Fruit fly (Drosophila melanogaster) whole organism, embryonic: ENCODE data around the gene CG13454.
A peak's percentile ranks its signal among the peaks of the same experiment; 100 is the strongest.

Experiments used
- Awh ChIP-seq: fragments of 200-800 bp; sonication (Bioruptor generic); IDR thresholded peaks from 2 replicates; pipeline ENCODE4, ENCODE4 v1.3.6; 2022; ENCODE audit warnings: missing biosample characterization, missing genetic modification characterization
- BtbVII ChIP-seq: fragments of 200-800 bp; sonication (Bioruptor generic); optimal IDR thresholded peaks from 3 replicates; lab custom pipeline; 2017; ENCODE audit warnings: missing biosample characterization, mild to moderate bottlenecking, missing genetic modification characterization
- CG1024 ChIP-seq: fragments of 200-800 bp; sonication (Bioruptor generic); IDR thresholded peaks from 2 replicates; pipeline ENCODE4 v1.3.6; 2022; ENCODE audit warnings: missing biosample characterization, missing genetic modification characterization
- CG10654 ChIP-seq: fragments of 200-800 bp; sonication (Bioruptor generic); optimal IDR thresholded peaks from 2 replicates; lab custom pipeline; 2016; ENCODE audit warnings: missing biosample characterization, missing genetic modification characterization
- CG11398 ChIP-seq: fragments of 200-800 bp; sonication (Bioruptor generic); optimal IDR thresholded peaks from 2 replicates; lab custom pipeline; 2016; ENCODE audit warnings: missing biosample characterization, missing genetic modification characterization
- CG11504 ChIP-seq: fragments of 200-800 bp; sonication (Bioruptor generic); optimal IDR thresholded peaks from 3 replicates; lab custom pipeline; 2019; ENCODE audit warnings: missing biosample characterization, mild to moderate bottlenecking, missing genetic modification characterization, moderate library complexity
- CG11695 ChIP-seq: fragments of 200-800 bp; sonication (Bioruptor generic); IDR thresholded peaks from 3 replicates; pipeline ENCODE4 v1.3.6; 2022; ENCODE audit warnings: missing biosample characterization, missing genetic modification characterization
- CG12071 ChIP-seq: fragments of 200-800 bp; sonication (Bioruptor generic); optimal IDR thresholded peaks from 3 replicates; lab custom pipeline; 2018; ENCODE audit warnings: missing biosample characterization, mild to moderate bottlenecking, missing genetic modification characterization
- CG13624 ChIP-seq: fragments of 200-800 bp; sonication (Bioruptor generic); optimal IDR thresholded peaks from 2 replicates; lab custom pipeline; 2016; ENCODE audit warnings: missing biosample characterization, missing genetic modification characterization
- CG13775 ChIP-seq: fragments of 200-800 bp; sonication (Bioruptor generic); optimal IDR thresholded peaks from 3 replicates; lab custom pipeline; 2017; ENCODE audit warnings: missing biosample characterization, mild to moderate bottlenecking, missing genetic modification characterization
- CG14050 ChIP-seq: fragments of 200-800 bp; sonication (Bioruptor generic); IDR thresholded peaks from 3 replicates; pipeline ENCODE4 v1.3.6; 2022; ENCODE audit warnings: missing biosample characterization, missing genetic modification characterization
- CG14710 ChIP-seq: fragments of 200-800 bp; sonication (Bioruptor generic); optimal IDR thresholded peaks from 3 replicates; lab custom pipeline; 2019; ENCODE audit warnings: missing biosample characterization, mild to moderate bottlenecking, missing genetic modification characterization, moderate library complexity
- CG15479 ChIP-seq: fragments of 200-800 bp; sonication (Bioruptor generic); optimal IDR thresholded peaks from 3 replicates; lab custom pipeline; 2019; ENCODE audit warnings: missing biosample characterization, mild to moderate bottlenecking, missing genetic modification characterization, moderate library complexity
- CG1602 ChIP-seq: fragments of 200-800 bp; sonication (Bioruptor generic); optimal IDR thresholded peaks from 3 replicates; lab custom pipeline; 2016; ENCODE audit warnings: missing biosample characterization, missing genetic modification characterization
- CG18011 ChIP-seq: fragments of 200-800 bp; sonication (Bioruptor generic); optimal IDR thresholded peaks from 2 replicates; lab custom pipeline; 2017; ENCODE audit warnings: missing biosample characterization, missing genetic modification characterization, mild to moderate bottlenecking, moderate library complexity, missing genotype
- CG18262 ChIP-seq: fragments of 200-800 bp; optimal IDR thresholded peaks from 3 replicates; lab custom pipeline; 2019; ENCODE audit warnings: missing biosample characterization, mild to moderate bottlenecking, missing genetic modification characterization, moderate library complexity
- CG18476 ChIP-seq: fragments of 200-800 bp; sonication (Bioruptor generic); optimal IDR thresholded peaks from 2 replicates; lab custom pipeline; 2016; ENCODE audit warnings: missing biosample characterization, mild to moderate bottlenecking, missing genetic modification characterization
- CG2202 ChIP-seq: fragments of 200-800 bp; sonication (Bioruptor generic); optimal IDR thresholded peaks from 2 replicates; lab custom pipeline; 2018; ENCODE audit warnings: missing biosample characterization, mild to moderate bottlenecking, missing genetic modification characterization
- CG32772 ChIP-seq: fragments of 200-800 bp; sonication (Bioruptor generic); IDR thresholded peaks from 2 replicates; pipeline ENCODE4 v1.3.6; 2022; ENCODE audit warnings: missing biosample characterization, missing genetic modification characterization
- CG4328 ChIP-seq: fragments of 200-800 bp; sonication (Bioruptor generic); optimal IDR thresholded peaks from 3 replicates; lab custom pipeline; 2017; ENCODE audit warnings: missing biosample characterization, missing genetic modification reagents, missing genetic modification characterization
- CG6689 ChIP-seq: fragments of 200-800 bp; sonication (Bioruptor generic); IDR thresholded peaks from 2 replicates; pipeline ENCODE4 v1.3.6; 2022; ENCODE audit warnings: missing biosample characterization, missing genetic modification characterization
- CG7928 ChIP-seq: fragments of 200-800 bp; sonication (Bioruptor generic); optimal IDR thresholded peaks from 2 replicates; lab custom pipeline; 2017; ENCODE audit warnings: missing biosample characterization, mild to moderate bottlenecking, missing genetic modification characterization
- CG7987 ChIP-seq: fragments of 200-800 bp; sonication (Bioruptor generic); optimal IDR thresholded peaks from 2 replicates; lab custom pipeline; 2018; ENCODE audit warnings: missing biosample characterization, mild to moderate bottlenecking, missing genetic modification characterization, moderate library complexity
- CG8924 ChIP-seq: fragments of 200-800 bp; optimal IDR thresholded peaks from 3 replicates; lab custom pipeline; 2019; ENCODE audit warnings: missing biosample characterization, mild to moderate bottlenecking, missing genetic modification characterization, moderate library complexity
- Dad ChIP-seq: fragments of 200-800 bp; sonication (Bioruptor generic); optimal IDR thresholded peaks from 3 replicates; lab custom pipeline; 2016; ENCODE audit warnings: missing biosample characterization, missing genetic modification characterization
- Deaf1 ChIP-seq: fragments of 200-800 bp; optimal IDR thresholded peaks from 3 replicates; lab custom pipeline; 2019; ENCODE audit warnings: missing biosample characterization, mild to moderate bottlenecking, missing genetic modification characterization, moderate library complexity
- H15 ChIP-seq: fragments of 200-800 bp; sonication (Bioruptor generic); IDR thresholded peaks from 3 replicates; pipeline ENCODE4 v1.3.6; 2022; ENCODE audit warnings: missing biosample characterization, missing genetic modification characterization
- Nf-YA ChIP-seq: fragments of 200-800 bp; sonication (Bioruptor generic); IDR thresholded peaks from 2 replicates; pipeline ENCODE4 v1.3.6; 2022; ENCODE audit warnings: missing biosample characterization, missing genetic modification characterization
- PHDP ChIP-seq: fragments of 200-800 bp; sonication (Bioruptor generic); optimal IDR thresholded peaks from 3 replicates; lab custom pipeline; 2018; ENCODE audit warnings: missing biosample characterization, mild to moderate bottlenecking, missing genetic modification characterization, moderate library complexity
- bcd ChIP-seq: fragments of 200-800 bp; sonication (Bioruptor generic); optimal IDR thresholded peaks from 2 replicates; lab custom pipeline; 2017; ENCODE audit warnings: missing biosample characterization, mild to moderate bottlenecking, missing genetic modification characterization
- cad ChIP-seq: fragments of >200 bp; optimal IDR thresholded peaks from 2 replicates; lab custom pipeline; 2017; ENCODE audit warnings: missing biosample characterization, missing genetic modification characterization
- cg ChIP-seq: fragments of 200-800 bp; sonication (Bioruptor generic); optimal IDR thresholded peaks from 3 replicates; lab custom pipeline; 2019; ENCODE audit warnings: missing biosample characterization, mild to moderate bottlenecking, missing genetic modification characterization, moderate library complexity
- chinmo ChIP-seq: fragments of 200-800 bp; sonication (Bioruptor generic); IDR thresholded peaks from 4 replicates; pipeline ENCODE4 v1.3.6; 2022; ENCODE audit warnings: missing biosample characterization, missing genetic modification characterization; ENCODE audit not compliant: partially characterized antibody
- crp ChIP-seq, 2 experiments: fragments of 200-800 bp; sonication (Bioruptor generic); optimal IDR thresholded peaks; 2 replicates in 1 of 2; 3 replicates in 1 of 2; lab custom pipeline; 2017; ENCODE audit warnings: missing biosample characterization in 2 of 2, missing genetic modification characterization in 2 of 2, mild to moderate bottlenecking in 1 of 2, moderate library complexity in 1 of 2
- dan ChIP-seq: fragments of 200-800 bp; sonication (Bioruptor generic); IDR thresholded peaks from 2 replicates; pipeline ENCODE4 v1.3.6; 2022; ENCODE audit warnings: missing biosample characterization, missing genetic modification characterization
- dpn ChIP-seq, 2 experiments: fragments of 200-800 bp; sonication (Bioruptor generic); optimal IDR thresholded peaks; 3 replicates each; lab custom pipeline; 2016; ENCODE audit warnings: missing biosample characterization in 2 of 2, missing genetic modification characterization in 2 of 2
- grau ChIP-seq: fragments of 200-800 bp; optimal IDR thresholded peaks from 3 replicates; lab custom pipeline; 2019; ENCODE audit warnings: missing biosample characterization, mild to moderate bottlenecking, missing genetic modification characterization, moderate library complexity
- her ChIP-seq: fragments of 200-800 bp; sonication (Bioruptor generic); optimal IDR thresholded peaks from 2 replicates; lab custom pipeline; 2016; ENCODE audit warnings: missing biosample characterization, missing genetic modification characterization
- knrl ChIP-seq: fragments of 200-800 bp; sonication (Bioruptor generic); IDR thresholded peaks from 3 replicates; pipeline ENCODE4 v1.3.6; 2022; ENCODE audit warnings: missing biosample characterization, missing genetic modification characterization; ENCODE audit not compliant: partially characterized antibody
- onecut ChIP-seq: fragments of 200-800 bp; sonication (Bioruptor generic); IDR thresholded peaks from 2 replicates; pipeline ENCODE4 v1.3.6; 2022; ENCODE audit warnings: missing biosample characterization, missing genetic modification characterization
- pfk ChIP-seq: fragments of 200-800 bp; sonication (Bioruptor generic); optimal IDR thresholded peaks from 2 replicates; lab custom pipeline; 2018; ENCODE audit warnings: missing biosample characterization, mild to moderate bottlenecking, missing genetic modification characterization, moderate library complexity
- rib ChIP-seq: fragments of 200-800 bp; sonication (Bioruptor generic); IDR thresholded peaks from 2 replicates; pipeline ENCODE4 v1.3.6; 2022; ENCODE audit warnings: missing biosample characterization, missing genetic modification characterization
- schlank ChIP-seq: fragments of 200-800 bp; sonication (Bioruptor generic); optimal IDR thresholded peaks from 2 replicates; lab custom pipeline; 2018; ENCODE audit warnings: missing biosample characterization, mild to moderate bottlenecking, missing genetic modification characterization
- slbo ChIP-seq: fragments of 200-800 bp; sonication (Bioruptor generic); IDR thresholded peaks from 2 replicates; pipeline ENCODE4 v1.3.6; 2022; ENCODE audit warnings: missing biosample characterization, missing genetic modification characterization
- ssp ChIP-seq: fragments of 200-800 bp; sonication (Bioruptor generic); IDR thresholded peaks from 2 replicates; pipeline ENCODE4 v1.3.6; 2022; ENCODE audit warnings: missing biosample characterization, missing genetic modification characterization
- tgo ChIP-seq: fragments of 200-800 bp; sonication (Bioruptor generic); IDR thresholded peaks from 3 replicates; pipeline ENCODE4 v1.3.6; 2022; ENCODE audit warnings: missing biosample characterization, missing genetic modification characterization
- twi ChIP-seq: fragments of 200-800 bp; optimal IDR thresholded peaks from 2 replicates; lab custom pipeline; 2019; ENCODE audit warnings: missing biosample characterization, mild to moderate bottlenecking, missing genetic modification characterization, moderate library complexity
- vvl ChIP-seq: fragments of 200-800 bp; sonication (Bioruptor generic); IDR thresholded peaks from 2 replicates; pipeline ENCODE4 v1.3.6; 2022; ENCODE audit warnings: missing biosample characterization, missing genetic modification characterization
- zen2 ChIP-seq: fragments of 200-800 bp; sonication (Bioruptor generic); IDR thresholded peaks from 3 replicates; pipeline ENCODE4 v1.3.6; 2022; ENCODE audit warnings: missing biosample characterization, missing genetic modification characterization; ENCODE audit not compliant: partially characterized antibody
- zfh1 ChIP-seq: fragments of 200-800 bp; sonication (Bioruptor generic); IDR thresholded peaks from 3 replicates; pipeline ENCODE4 v1.3.6; 2022; ENCODE audit warnings: missing biosample characterization, missing genetic modification characterization

CG13454 gene

DNA sequence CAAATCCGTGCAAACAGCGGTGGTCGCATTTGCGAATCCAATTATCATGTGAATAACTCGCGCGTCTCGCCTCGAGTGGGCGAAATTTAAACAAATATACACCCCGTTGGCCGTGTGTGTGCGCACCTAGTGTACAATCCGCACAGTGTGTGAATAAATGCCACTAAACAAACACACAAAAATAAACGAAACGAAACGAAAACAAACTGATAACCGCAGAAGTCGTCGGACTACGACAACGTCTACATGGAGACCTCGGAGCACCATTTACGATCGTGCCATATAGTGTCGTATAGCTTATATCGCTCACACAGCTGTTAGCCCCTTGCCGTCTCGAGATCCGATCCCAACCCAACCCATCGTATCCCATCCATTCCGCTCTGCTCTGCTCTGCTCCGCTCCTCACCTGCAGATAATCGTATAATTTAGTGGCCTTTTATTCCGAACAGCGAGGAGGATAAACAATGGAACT lies 49.7 kb upstream of the CG13454 start (continued):
- TF ChIP-seq knrl (GFP tag; lab: Robert Waterston, UW) (no peak), cad (no peak), grau (peak; percentile 48), CG32772 (no peak), CG13624 (peak; percentile 38), CG18011 (peak; percentile 48), CG11695 (GFP tag; lab: Robert Waterston, UW) (peak; percentile 78), pfk (GFP tag; lab: Kevin White, UChicago) (peak; percentile 89), CG18476 (GFP tag; lab: Kevin White, UChicago) (peak; percentile 51), CG7987 (GFP tag; lab: Kevin White, UChicago) (peak; percentile 88), CG7928 (GFP tag; lab: Kevin White, UChicago) (peak; percentile 57), CG14710 (tag; lab: Kevin White, UChicago) (peak; percentile 29), ssp (GFP tag; lab: Robert Waterston, UW) (no peak), CG8924 (tag; lab: Kevin White, UChicago) (peak; percentile 64), CG13775 (GFP tag; lab: Kevin White, UChicago) (peak; percentile 42), CG14050 (0 out of 3 replicates have a peak, but pooled peaks have one; percentile 31), CG12071 (peak; percentile 89), zen2 (no peak), CG11398 (GFP tag; lab: Kevin White, UChicago) (peak; percentile 61), twi (tag; lab: Kevin White, UChicago) (peak; percentile 3), CG15479 (GFP tag; lab: Kevin White, UChicago) (peak; percentile 92), crp (GFP tag; optimal IDR thresholded peaks at IDR 0.05; lab: Kevin White, UChicago) (peak in 1 of 2 experiments; percentile 58), dan (no peak), BtbVII (GFP tag; lab: Kevin White, UChicago) (peak; percentile 87), CG10654 (peak; percentile 26), slbo (0 out of 2 replicates have a peak, but pooled peaks have one; percentile 14), CG1602 (no peak), Deaf1 (tag; lab: Kevin White, UChicago) (peak; percentile 91), Awh (GFP tag; lab: Robert Waterston, UW) (peak; percentile 62), vvl (peak; percentile 69), dpn (GFP tag; optimal IDR thresholded peaks at IDR 0.05; lab: Kevin White, UChicago) (no peak), Nf-YA (0 out of 2 replicates have a peak, but pooled peaks have one; percentile 45), PHDP (tag; lab: Kevin White, UChicago) (peak; percentile 75), CG6689 (GFP tag; lab: Robert Waterston, UW) (peak; percentile 44; the same call in 1 of the 2 replicates), zfh1 (GFP tag; lab: Robert Waterston, UW) (peak; percentile 65; the same call in 2 of the 3 replicates), bcd (GFP tag; lab: Kevin White, UChicago) (peak; percentile 48), onecut (GFP tag; lab: Robert Waterston, UW) (peak; percentile 67), schlank (tag; lab: Kevin White, UChicago) (peak; percentile 82), cg (peak; percentile 74), CG18262 (tag; lab: Kevin White, UChicago) (peak; percentile 48), CG2202 (tag; lab: Kevin White, UChicago) (peak; percentile 45), CG1024 (no peak), her (GFP tag; lab: Kevin White, UChicago) (peak; percentile 61), rib (peak; percentile 88; the same call in 1 of the 2 replicates), chinmo (0 out of 4 replicates have a peak, but pooled peaks have one; percentile 44), tgo (peak; percentile 30; the same call in 1 of the 3 replicates), CG4328 (GFP tag; lab: Kevin White, UChicago) (peak; percentile 80), CG11504 (tag; lab: Kevin White, UChicago) (no peak), H15 (no peak), Dad (GFP tag; lab: Kevin White, UChicago) (peak; percentile 22)
